Worm (Caenorhabditis elegans) whole organism, young adult: ENCODE measurements around the gene F23H11.5.
A peak's percentile ranks its signal among the peaks of the same experiment; 100 is the strongest.

Experiments used
- B0261.1 ChIP-seq: sonication (generic microtip); optimal IDR thresholded peaks from 2 replicates; lab custom pipeline; 2016; ENCODE audit warnings: mild to moderate bottlenecking, missing genetic modification characterization, moderate library complexity, missing compliant biosample characterization
- C06A6.2 ChIP-seq: fragments of 200-800 bp; sonication (Bioruptor generic); conservative IDR thresholded peaks from 2 replicates; pipeline ENCODE4 v1.3.6; 2022; ENCODE audit warnings: missing genetic modification characterization, missing compliant biosample characterization
- C17E4.6 ChIP-seq: fragments of 200-800 bp; sonication (Bioruptor generic); IDR thresholded peaks from 2 replicates; pipeline ENCODE4 v1.3.6; 2022; ENCODE audit warnings: missing genetic modification reagents, missing genetic modification characterization, missing compliant biosample characterization
- F33H1.4 ChIP-seq: fragments of 200-800 bp; sonication (Bioruptor generic); IDR thresholded peaks from 2 replicates; pipeline ENCODE4 v1.3.6; 2022; ENCODE audit warnings: missing genetic modification reagents, missing genetic modification characterization, missing compliant biosample characterization
- F39B2.1 ChIP-seq: fragments of 200-800 bp; sonication (Bioruptor generic); IDR thresholded peaks from 2 replicates; pipeline ENCODE4 v1.3.6; 2022; ENCODE audit warnings: missing genetic modification reagents, missing genetic modification characterization, missing compliant biosample characterization
- F52B5.7 ChIP-seq: sonication (generic microtip); optimal IDR thresholded peaks from 2 replicates; lab custom pipeline; 2016; ENCODE audit warnings: mild to moderate bottlenecking, missing genetic modification characterization, missing compliant biosample characterization
- K12H6.12 ChIP-seq: fragments of 200-800 bp; sonication (Bioruptor generic); optimal IDR thresholded peaks from 2 replicates; lab custom pipeline; 2018; ENCODE audit warnings: mild to moderate bottlenecking, missing genetic modification characterization, missing compliant biosample characterization
- Y56A3A.18 ChIP-seq: fragments of 200-800 bp; sonication (Bioruptor generic); IDR thresholded peaks from 2 replicates; pipeline ENCODE4 v1.3.6; 2022; ENCODE audit warnings: missing genetic modification reagents, missing genetic modification characterization, missing compliant biosample characterization
- Y95B8A.8 ChIP-seq: fragments of 200-800 bp; sonication (Bioruptor generic); IDR thresholded peaks from 2 replicates; pipeline ENCODE4 v1.3.6; 2022; ENCODE audit warnings: missing genetic modification reagents, missing genetic modification characterization, missing compliant biosample characterization
- ZK185.1 ChIP-seq: sonication (generic microtip); optimal IDR thresholded peaks from 2 replicates; lab custom pipeline; 2016; ENCODE audit warnings: mild to moderate bottlenecking, missing genetic modification characterization, missing compliant biosample characterization; ENCODE audit not compliant: poor library complexity, severe bottlenecking
- akir-1 ChIP-seq: fragments of 200-800 bp; sonication (Bioruptor generic); optimal IDR thresholded peaks from 2 replicates; lab custom pipeline; 2018; ENCODE audit warnings: mild to moderate bottlenecking, missing genetic modification characterization, moderate library complexity, missing compliant biosample characterization
- atf-7 ChIP-seq: sonication (generic microtip); optimal IDR thresholded peaks from 2 replicates; lab custom pipeline; 2017; ENCODE audit warnings: mild to moderate bottlenecking, missing genetic modification characterization, missing compliant biosample characterization
- athp-1 ChIP-seq: sonication (generic microtip); optimal IDR thresholded peaks from 2 replicates; lab custom pipeline; 2017; ENCODE audit warnings: mild to moderate bottlenecking, missing genetic modification characterization, missing compliant biosample characterization
- attf-6 ChIP-seq: fragments of 200-800 bp; sonication (Bioruptor generic); IDR thresholded peaks from 2 replicates; pipeline ENCODE4 v1.3.6; 2022; ENCODE audit warnings: missing genetic modification reagents, missing genetic modification characterization, missing compliant biosample characterization
- cebp-1 ChIP-seq, 2 experiments: fragments of 200-800 bp in 1 of 2; sonication (Bioruptor generic) in 1 of 2; sonication (generic microtip) in 1 of 2; IDR thresholded peaks in 1 of 2; optimal IDR thresholded peaks in 1 of 2; 2 replicates each; pipeline versions ENCODE4 v1.3.6 to Lab custom; 2017 to 2022; ENCODE audit warnings: missing compliant biosample characterization in 2 of 2, missing genetic modification characterization in 2 of 2, mild to moderate bottlenecking in 1 of 2, missing genetic modification reagents in 1 of 2, moderate library complexity in 1 of 2
- ceh-40 ChIP-seq: fragments of 200-800 bp; sonication (Bioruptor generic); IDR thresholded peaks from 2 replicates; pipeline ENCODE4 v1.3.6; 2022; ENCODE audit warnings: missing genetic modification characterization, missing compliant biosample characterization
- dox-1 ChIP-seq: fragments of 200-800 bp; sonication (Bioruptor generic); IDR thresholded peaks from 2 replicates; pipeline ENCODE4 v1.3.6; 2022; ENCODE audit warnings: missing genetic modification reagents, missing genetic modification characterization, missing compliant biosample characterization
- egl-18 ChIP-seq: fragments of 200-800 bp; sonication (Bioruptor generic); IDR thresholded peaks from 2 replicates; pipeline ENCODE4 v1.3.6; 2022; ENCODE audit warnings: missing genetic modification reagents, missing genetic modification characterization, missing compliant biosample characterization
- egl-44 ChIP-seq: fragments of 200-800 bp; sonication (Bioruptor generic); IDR thresholded peaks from 2 replicates; pipeline ENCODE4 v1.3.6; 2022; ENCODE audit warnings: missing genetic modification reagents, missing genetic modification characterization, missing compliant biosample characterization
- ekl-4 ChIP-seq: fragments of 200-800 bp; sonication (Bioruptor generic); IDR thresholded peaks from 2 replicates; pipeline ENCODE4 v1.3.6; 2022; ENCODE audit warnings: missing genetic modification reagents, missing genetic modification characterization, missing compliant biosample characterization
- ets-4 ChIP-seq: fragments of 200-800 bp; sonication (Bioruptor generic); optimal IDR thresholded peaks from 2 replicates; lab custom pipeline; 2018; ENCODE audit warnings: mild to moderate bottlenecking, missing genetic modification characterization, missing compliant biosample characterization
- hlh-26 ChIP-seq: fragments of 200-800 bp; sonication (Bioruptor generic); conservative IDR thresholded peaks from 2 replicates; pipeline ENCODE4 v1.3.6; 2022; ENCODE audit warnings: missing genetic modification reagents, missing genetic modification characterization, missing compliant biosample characterization
- hsf-1 ChIP-seq: fragments of 200-800 bp; sonication (Bioruptor generic); IDR thresholded peaks from 2 replicates; pipeline ENCODE4 v1.3.6; 2022; ENCODE audit warnings: missing genetic modification reagents, missing genetic modification characterization, missing compliant biosample characterization
- lin-26 ChIP-seq: fragments of 200-800 bp; sonication (Bioruptor generic); IDR thresholded peaks from 2 replicates; pipeline ENCODE4 v1.3.6; 2022; ENCODE audit warnings: missing genetic modification reagents, missing genetic modification characterization, missing compliant biosample characterization
- lin-54 ChIP-seq: fragments of 200-800 bp; sonication (Bioruptor generic); optimal IDR thresholded peaks from 2 replicates; lab custom pipeline; 2018; ENCODE audit warnings: mild to moderate bottlenecking, missing genetic modification characterization, missing compliant biosample characterization
- madf-6 ChIP-seq: fragments of 200-800 bp; sonication (Bioruptor generic); IDR thresholded peaks from 2 replicates; pipeline ENCODE4 v1.3.6; 2022; ENCODE audit warnings: missing genetic modification reagents, missing genetic modification characterization, missing compliant biosample characterization
- nfyb-1 ChIP-seq: fragments of 200-800 bp; sonication (Bioruptor generic); IDR thresholded peaks from 2 replicates; pipeline ENCODE4 v1.3.6; 2022; ENCODE audit warnings: missing genetic modification reagents, missing genetic modification characterization, missing compliant biosample characterization
- nhr-120 ChIP-seq: fragments of 200-800 bp; sonication (Bioruptor generic); IDR thresholded peaks from 2 replicates; pipeline ENCODE4 v1.3.6; 2022; ENCODE audit warnings: missing genetic modification characterization, missing compliant biosample characterization
- nhr-80 ChIP-seq: sonication (generic microtip); optimal IDR thresholded peaks from 2 replicates; lab custom pipeline; 2016; ENCODE audit warnings: missing genetic modification characterization, missing compliant biosample characterization
- rec-8 ChIP-seq, 2 experiments: sonication (generic microtip); optimal IDR thresholded peaks; 2 replicates each; lab custom pipeline; 2016; ENCODE audit warnings: mild to moderate bottlenecking in 2 of 2, missing genetic modification characterization in 2 of 2, missing genetic modification reagents in 2 of 2, missing genotype in 2 of 2, missing biosample characterization in 1 of 2, missing compliant biosample characterization in 1 of 2, moderate library complexity in 1 of 2
- sptf-2 ChIP-seq: fragments of 200-800 bp; sonication (Bioruptor generic); optimal IDR thresholded peaks from 2 replicates; lab custom pipeline; 2018; ENCODE audit warnings: mild to moderate bottlenecking, missing genetic modification characterization, missing compliant biosample characterization
- ztf-25 ChIP-seq: fragments of 200-800 bp; sonication (Bioruptor generic); IDR thresholded peaks from 2 replicates; pipeline ENCODE4 v1.3.6; 2022; ENCODE audit warnings: missing genetic modification reagents, missing genetic modification characterization, missing compliant biosample characterization
- ztf-26 ChIP-seq: sonication (generic microtip); optimal IDR thresholded peaks from 2 replicates; lab custom pipeline; 2017; ENCODE audit warnings: missing genetic modification characterization, missing compliant biosample characterization
- ztf-6 ChIP-seq: fragments of 200-800 bp; sonication (Bioruptor generic); IDR thresholded peaks from 2 replicates; pipeline ENCODE4 v1.3.6; 2022; ENCODE audit warnings: missing genetic modification reagents, missing genetic modification characterization, missing compliant biosample characterization

F23H11.5 gene

DNA sequence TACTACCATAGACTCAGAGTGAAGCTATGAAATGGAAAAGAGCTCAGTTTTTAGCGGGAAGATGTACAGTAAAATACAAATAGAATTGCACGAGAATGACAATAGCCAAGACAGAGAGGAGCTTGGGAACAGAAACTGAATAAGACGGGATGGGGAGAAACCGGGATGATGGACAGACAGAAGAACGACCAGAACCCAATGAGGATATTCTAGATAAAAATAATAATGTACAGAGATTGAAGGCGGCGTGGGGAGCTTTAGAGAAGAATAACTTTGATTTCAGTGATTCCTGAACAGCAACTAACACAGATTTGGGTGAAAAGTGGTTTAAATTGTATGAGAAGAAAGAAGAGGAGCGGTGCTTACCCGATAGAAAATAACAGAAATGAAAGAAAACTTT lies 28.9 kb downstream of the F23H11.5 start (continued):
- peak; percentile 69; the same call in 1 of the 2 replicates for TF ChIP-seq Y95B8A.8 (GFP tag; lab: Robert Waterston, UW)
- no peak for TF ChIP-seq cebp-1 (GFP tag; IDR thresholded peaks at IDR 0.05; lab: Robert Waterston, UW)
- peak; percentile 19 for TF ChIP-seq cebp-1 (tag; optimal IDR thresholded peaks at IDR 0.05; lab: Kevin White, UChicago)
- TF ChIP-seq ets-4 = no peak
- peak; percentile 78 for TF ChIP-seq athp-1 (tag; lab: Kevin White, UChicago)
- peak; percentile 54 for TF ChIP-seq lin-26 (GFP tag; lab: Robert Waterston, UW)
- peak; percentile 22 for TF ChIP-seq lin-54 (GFP tag; lab: Kevin White, UChicago)

DNA sequence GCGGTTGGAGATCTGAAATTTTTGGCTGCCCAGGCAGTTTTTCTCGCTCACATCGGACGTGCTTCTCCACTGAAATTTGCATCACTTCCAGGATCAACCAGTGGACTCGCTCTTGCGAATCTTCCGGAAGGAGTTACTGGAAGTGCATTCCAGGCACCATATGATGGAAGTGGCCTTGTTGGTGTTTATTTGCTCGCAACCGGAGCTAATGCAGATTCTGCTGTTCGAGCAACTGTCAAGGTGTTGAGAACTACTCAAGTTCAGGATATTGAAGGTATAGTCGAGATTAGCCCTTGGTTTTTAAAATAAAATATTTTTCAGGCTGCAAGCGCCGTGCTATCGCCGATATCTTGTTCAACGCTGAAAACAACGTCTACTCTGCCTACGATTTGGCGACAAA lies 29.6 kb downstream of the F23H11.5 start:
- TF ChIP-seq F39B2.1 (GFP tag; lab: Robert Waterston, UW) (no peak), nhr-80 (tag; lab: Kevin White, UChicago) (no peak), ceh-40 (GFP tag; lab: Robert Waterston, UW) (no peak), dox-1 (GFP tag; lab: Robert Waterston, UW) (no peak), hsf-1 (0 out of 2 replicates have a peak, but pooled peaks have one; percentile 13), ekl-4 (peak; percentile 46; the same call in 1 of the 2 replicates), ZK185.1 (tag; lab: Kevin White, UChicago) (no peak), C17E4.6 (GFP tag; lab: Robert Waterston, UW) (no peak), nhr-120 (no peak), akir-1 (GFP tag; lab: Kevin White, UChicago) (no peak), attf-6 (GFP tag; lab: Robert Waterston, UW) (0 out of 2 replicates have a peak, but pooled peaks have one; percentile 49), egl-18 (GFP tag; lab: Robert Waterston, UW) (no peak), nfyb-1 (GFP tag; lab: Robert Waterston, UW) (peak; percentile 54; the same call in 1 of the 2 replicates), atf-7 (tag; lab: Kevin White, UChicago) (no peak), rec-8 (tag; optimal IDR thresholded peaks at IDR 0.05; lab: Kevin White, UChicago) (no peak), hlh-26 (GFP tag; lab: Robert Waterston, UW) (no peak)

DNA sequence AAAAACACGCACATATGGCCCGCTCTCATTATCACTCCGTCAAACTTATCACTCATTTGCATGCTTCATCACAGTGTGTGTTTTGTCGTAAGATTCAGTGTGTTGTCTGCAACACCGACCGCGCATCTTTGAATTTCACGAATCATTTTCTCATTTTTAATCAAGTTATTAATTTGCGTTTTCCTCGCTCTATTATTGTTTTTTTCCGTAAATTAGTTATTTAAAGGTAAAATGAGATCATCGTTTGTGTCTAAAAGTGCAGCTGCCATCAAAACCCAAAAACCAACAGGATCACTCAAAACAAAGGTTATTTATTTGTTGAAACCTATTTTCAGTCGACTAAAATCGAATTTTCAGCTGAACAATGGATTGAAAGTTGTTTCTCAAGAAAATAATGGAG lies 30.8 kb downstream of the F23H11.5 start, which contains the start of the genes T24C4.5 and ucr-2.3:
Gene T24C4.5 (minus strand): TSS at position 101 of the 400 bp plus-strand sequence.
Gene ucr-2.3 (plus strand): TSS at position 227 of the 400 bp plus-strand sequence.
- TF ChIP-seq K12H6.12 (tag; lab: Kevin White, UChicago) (no peak), ztf-25 (GFP tag; lab: Robert Waterston, UW) (no peak), F52B5.7 (tag; lab: Kevin White, UChicago) (no peak), C06A6.2 (no peak), madf-6 (no peak), F33H1.4 (GFP tag; lab: Robert Waterston, UW) (no peak), B0261.1 (tag; lab: Kevin White, UChicago) (no peak), ztf-6 (GFP tag; lab: Robert Waterston, UW) (no peak), egl-44 (GFP tag; lab: Robert Waterston, UW) (no peak), Y56A3A.18 (GFP tag; lab: Robert Waterston, UW) (no peak), ztf-26 (tag; lab: Kevin White, UChicago) (no peak), F39B2.1 (GFP tag; lab: Robert Waterston, UW) (no peak), sptf-2 (GFP tag; lab: Kevin White, UChicago) (no peak)
- TF ChIP-seq, all 124 proteins: peak for 0
